Fruit fly (Drosophila melanogaster): ENCODE results near the gene tnc.

tnc gene

dm6 chr3R:25024895-25025557, 40.8 kb downstream of the tnc start, which contains the start of the genes EMC6 and Hr96 (continued):
- TF ChIP-seq chn (GFP tag; optimal IDR thresholded peaks at IDR 0.05) (peak; percentile 96), BtbVII (GFP tag; optimal IDR thresholded peaks at IDR 0.05) (peak; percentile 83), Med (GFP tag) (peak; percentile 99), Dip3 (GFP tag; optimal IDR thresholded peaks at IDR 0.05) (peak; percentile 94), CG2129 (GFP tag; IDR thresholded peaks at IDR 0.05; ENCODE audit: partially characterized antibody) (0 out of 2 replicates have a peak, but pooled peaks have one; percentile 4), Aef1 (GFP tag; IDR thresholded peaks at IDR 0.05) (peak; percentile 98), peb (GFP tag; IDR thresholded peaks at IDR 0.05) (peak; percentile 47; the same call in 1 of the 2 replicates), sens-2 (GFP tag; IDR thresholded peaks at IDR 0.05) (peak; percentile 96), grau (tag; optimal IDR thresholded peaks at IDR 0.05) (peak; percentile 92), disco-r (GFP tag; optimal IDR thresholded peaks at IDR 0.05) (peak; percentile 86), lilli (GFP tag; optimal IDR thresholded peaks at IDR 0.05) (peak; percentile 98), Adf1 (GFP tag; IDR thresholded peaks at IDR 0.05) (peak; percentile 78), CG4730 (GFP tag; IDR thresholded peaks at IDR 0.05) (peak; percentile 93), dati (GFP tag; IDR thresholded peaks at IDR 0.05) (peak; percentile 74; the same call in 1 of the 2 replicates), scrt (GFP tag; optimal IDR thresholded peaks at IDR 0.05) (no peak), seq (GFP tag; IDR thresholded peaks at IDR 0.05) (peak; percentile 89), CG18599 (GFP tag; optimal IDR thresholded peaks at IDR 0.05) (peak; percentile 96), ind (GFP tag; optimal IDR thresholded peaks at IDR 0.05) (peak; percentile 94), aop (GFP tag; IDR thresholded peaks at IDR 0.05) (peak; percentile 84), pzg (GFP tag; optimal IDR thresholded peaks at IDR 0.05) (peak; percentile 88), HLH54F (GFP tag; optimal IDR thresholded peaks at IDR 0.05) (peak; percentile 96), CG17802 (tag; optimal IDR thresholded peaks at IDR 0.05) (peak; percentile 82), CG15601 (tag; optimal IDR thresholded peaks at IDR 0.05) (peak; percentile 84), CG2875 (GFP tag; optimal IDR thresholded peaks at IDR 0.05) (peak; percentile 81), CG6813 (GFP tag; optimal IDR thresholded peaks at IDR 0.05) (peak; percentile 86), otp (GFP tag; IDR thresholded peaks at IDR 0.05) (peak; percentile 92), CG7372 (GFP tag; IDR thresholded peaks at IDR 0.05) (peak; percentile 91), Neu2 (GFP tag; optimal IDR thresholded peaks at IDR 0.05; ENCODE audit: borderline replicate concordance) (peak; percentile 32), CG7271 (tag; optimal IDR thresholded peaks at IDR 0.05) (peak; percentile 82), CG8388 (GFP tag; optimal IDR thresholded peaks at IDR 0.05) (peak; percentile 87), luna (GFP tag; optimal IDR thresholded peaks at IDR 0.05) (peak; percentile 89), lbe (GFP tag; optimal IDR thresholded peaks at IDR 0.05) (peak; percentile 92), D19B (GFP tag; optimal IDR thresholded peaks at IDR 0.05) (peak; percentile 81), CoRest (tag; optimal IDR thresholded peaks at IDR 0.05) (peak; percentile 94), Stat92E (GFP tag; optimal IDR thresholded peaks at IDR 0.05) (peak in 1 of 3 experiments; percentile 54), pb (GFP tag; optimal IDR thresholded peaks at IDR 0.05) (peak; percentile 69), Hmr (GFP tag; optimal IDR thresholded peaks at IDR 0.05) (peak; percentile 94), CG1603 (tag; optimal IDR thresholded peaks at IDR 0.05) (peak; percentile 97), bbx (GFP tag; IDR thresholded peaks at IDR 0.05; ENCODE audit: partially characterized antibody) (peak; percentile 59), CG3838 (GFP tag; optimal IDR thresholded peaks at IDR 0.05) (peak; percentile 89), CG8924 (tag; optimal IDR thresholded peaks at IDR 0.05) (peak; percentile 93), sna (GFP tag; IDR thresholded peaks at IDR 0.05; ENCODE audit: partially characterized antibody) (peak; percentile 75; the same call in 1 of the 2 replicates), CG10267 (tag; optimal IDR thresholded peaks at IDR 0.05) (peak; percentile 88), CG9609 (GFP tag; optimal IDR thresholded peaks at IDR 0.05) (peak; percentile 91), CG6689 (GFP tag; IDR thresholded peaks at IDR 0.05) (peak; percentile 91), Ravus (GFP tag; IDR thresholded peaks at IDR 0.05) (peak; percentile 76), Mes4 (GFP tag; optimal IDR thresholded peaks at IDR 0.05) (peak; percentile 91), CG6765 (GFP tag; optimal IDR thresholded peaks at IDR 0.05) (peak; percentile 73)
